Worm (Caenorhabditis elegans): ENCODE measurements around the gene mmad-1.

DNA sequence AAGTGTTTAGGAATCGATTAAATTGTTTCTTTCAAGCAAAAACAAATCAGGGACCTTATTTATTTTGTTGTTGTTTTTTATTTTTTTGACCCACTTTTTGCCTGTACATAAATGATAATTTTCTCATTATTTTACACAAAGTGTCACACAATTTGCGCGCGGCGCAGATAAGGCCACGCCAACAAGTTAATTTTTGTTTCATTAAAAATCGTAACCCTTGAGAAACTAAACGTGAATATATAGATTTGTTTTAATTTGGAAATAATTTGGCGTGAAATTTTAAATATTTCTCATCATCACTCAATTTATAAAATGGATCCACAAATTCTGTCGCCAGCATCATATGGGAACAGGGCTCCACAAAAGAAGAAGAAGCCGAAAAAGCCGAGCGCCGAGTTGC is 31.7 kb upstream of the mmad-1 start, which contains the start of gene T05D4.5:
- TF ChIP-seq him-1 (tag; optimal IDR thresholded peaks at IDR 0.05) (no peak), dao-5 (tag; optimal IDR thresholded peaks at IDR 0.05) (no peak)
